Fruit fly (Drosophila melanogaster): ENCODE data around the gene CG13295.
A peak's percentile ranks its signal among the peaks of the same experiment; 100 is the strongest.

CG13295 gene

dm6 chr3L:6094697-6095096 lies 19.7 kb upstream of the CG13295 start, which contains the start of the genes CG10467 and loj (continued):
- TF ChIP-seq CG1647 (GFP tag; optimal IDR thresholded peaks at IDR 0.05) (peak; percentile 74), otp (GFP tag; IDR thresholded peaks at IDR 0.05) (peak; percentile 94), NFAT (GFP tag; IDR thresholded peaks at IDR 0.05) (peak; percentile 97), CG17829 (tag; optimal IDR thresholded peaks at IDR 0.05) (peak; percentile 96), CG17328 (GFP tag; IDR thresholded peaks at IDR 0.05) (peak; percentile 96), corto (GFP tag; optimal IDR thresholded peaks at IDR 0.05) (no peak), wdn (GFP tag; IDR thresholded peaks at IDR 0.05) (peak; percentile 93), E2f1 (GFP tag; IDR thresholded peaks at IDR 0.05) (peak; percentile 97), CG31441 (GFP tag; IDR thresholded peaks at IDR 0.05) (peak; percentile 96), CG9437 (GFP tag; optimal IDR thresholded peaks at IDR 0.05) (peak; percentile 84), trh (GFP tag; optimal IDR thresholded peaks at IDR 0.05) (peak; percentile 95), CG4328 (GFP tag; optimal IDR thresholded peaks at IDR 0.05) (peak; percentile 91), HHEX (GFP tag; optimal IDR thresholded peaks at IDR 0.05) (peak; percentile 91), Mrtf (GFP tag; IDR thresholded peaks at IDR 0.05) (peak; percentile 96), Hmx (GFP tag; optimal IDR thresholded peaks at IDR 0.05) (peak; percentile 73), CG14965 (GFP tag; optimal IDR thresholded peaks at IDR 0.05; ENCODE audit: borderline replicate concordance) (no peak), gem (tag; optimal IDR thresholded peaks at IDR 0.05) (peak; percentile 98), dan (GFP tag; IDR thresholded peaks at IDR 0.05) (peak; percentile 94), CG4424 (GFP tag; optimal IDR thresholded peaks at IDR 0.05) (peak; percentile 97), CG10431 (GFP tag; optimal IDR thresholded peaks at IDR 0.05) (peak; percentile 69), CG8944 (GFP tag; optimal IDR thresholded peaks at IDR 0.05) (peak; percentile 81), CG4360 (GFP tag; IDR thresholded peaks at IDR 0.05) (peak; percentile 53), chm (GFP tag; IDR thresholded peaks at IDR 0.05) (peak; percentile 93), CG3065 (GFP tag; optimal IDR thresholded peaks at IDR 0.05) (peak; percentile 90), seq (GFP tag; IDR thresholded peaks at IDR 0.05) (peak; percentile 86), CG13624 (GFP tag; optimal IDR thresholded peaks at IDR 0.05) (peak; percentile 85), peb (GFP tag; IDR thresholded peaks at IDR 0.05) (peak; percentile 92), chn (GFP tag; optimal IDR thresholded peaks at IDR 0.05) (peak; percentile 91), dm (GFP tag; optimal IDR thresholded peaks at IDR 0.05) (peak; percentile 66), disco-r (GFP tag; optimal IDR thresholded peaks at IDR 0.05) (peak; percentile 5), CG4707 (GFP tag; optimal IDR thresholded peaks at IDR 0.05) (peak; percentile 73), gro (GFP tag; optimal IDR thresholded peaks at IDR 0.05) (peak; percentile 71), sna (GFP tag; IDR thresholded peaks at IDR 0.05; ENCODE audit: partially characterized antibody) (peak; percentile 84), Hr39 (optimal IDR thresholded peaks at IDR 0.05) (no peak), wek (GFP tag; optimal IDR thresholded peaks at IDR 0.05) (no peak), ind (GFP tag; optimal IDR thresholded peaks at IDR 0.05) (peak; percentile 98), org-1 (GFP tag; optimal IDR thresholded peaks at IDR 0.05) (peak; percentile 75), CG30020 (tag; optimal IDR thresholded peaks at IDR 0.05) (peak; percentile 87), MBD-R2 (GFP tag; IDR thresholded peaks at IDR 0.05) (peak; percentile 99), CG11247 (GFP tag; IDR thresholded peaks at IDR 0.05) (peak; percentile 97), crc (GFP tag; optimal IDR thresholded peaks at IDR 0.05) (peak; percentile 56), CG6791 (GFP tag; IDR thresholded peaks at IDR 0.05; ENCODE audit: partially characterized antibody) (peak; percentile 55; the same call in 1 of the 3 replicates), crol (GFP tag; IDR thresholded peaks at IDR 0.05) (peak; percentile 47; the same call in 1 of the 2 replicates), Asciz (GFP tag; optimal IDR thresholded peaks at IDR 0.05) (peak; percentile 87), danr (GFP tag; IDR thresholded peaks at IDR 0.05) (peak; percentile 93), bcd (GFP tag; optimal IDR thresholded peaks at IDR 0.05) (peak; percentile 95), dati (GFP tag; IDR thresholded peaks at IDR 0.05) (peak; percentile 80), ham (GFP tag; IDR thresholded peaks at IDR 0.05) (peak; percentile 91), Atf6 (GFP tag; IDR thresholded peaks at IDR 0.05) (peak; percentile 93), CG9609 (GFP tag; optimal IDR thresholded peaks at IDR 0.05) (peak; percentile 80), sob (GFP tag; IDR thresholded peaks at IDR 0.05) (peak; percentile 98), Hey (tag; optimal IDR thresholded peaks at IDR 0.05) (peak; percentile 61), vnd (GFP tag; IDR thresholded peaks at IDR 0.05; ENCODE audit: partially characterized antibody) (peak; percentile 65)
